Worm (Caenorhabditis elegans) whole organism, late embryonic: ENCODE data around the gene sri-6.

Source experiments
- C38D4.7 ChIP-seq: fragments of 200-800 bp; sonication (Bioruptor generic); optimal IDR thresholded peaks from 2 replicates; lab custom pipeline; 2018; ENCODE audit warnings: mild to moderate bottlenecking, missing genetic modification characterization, moderate library complexity, missing compliant biosample characterization
- ceh-18 ChIP-seq: sonication (generic microtip); optimal IDR thresholded peaks from 2 replicates; lab custom pipeline; 2016; ENCODE audit warnings: missing genetic modification characterization, missing compliant biosample characterization
- hlh-6 ChIP-seq: sonication (generic microtip); optimal IDR thresholded peaks from 2 replicates; lab custom pipeline; 2016; ENCODE audit warnings: missing genotype, missing genetic modification characterization, missing compliant biosample characterization
- lim-6 ChIP-seq: sonication (generic microtip); optimal IDR thresholded peaks from 2 replicates; lab custom pipeline; 2016; ENCODE audit warnings: missing genetic modification characterization, missing compliant biosample characterization
- pha-4 ChIP-seq: fragments of 150-350 bp; optimal IDR thresholded peaks from 2 replicates; lab custom pipeline; 2018; ENCODE audit warnings: missing biosample characterization, missing genetic modification reagents, missing genetic modification characterization
- pqm-1 ChIP-seq: sonication (generic microtip); optimal IDR thresholded peaks from 2 replicates; lab custom pipeline; 2016; ENCODE audit warnings: missing genetic modification characterization, missing compliant biosample characterization
- rnt-1 ChIP-seq: sonication (generic microtip); optimal IDR thresholded peaks from 2 replicates; lab custom pipeline; 2016; ENCODE audit warnings: missing genetic modification characterization, missing compliant biosample characterization
- sox-4 ChIP-seq: sonication (generic microtip); optimal IDR thresholded peaks from 2 replicates; lab custom pipeline; 2017; ENCODE audit warnings: mild to moderate bottlenecking, missing genetic modification characterization, inconsistent platforms, missing compliant biosample characterization
- tbx-7 ChIP-seq: sonication (generic microtip); optimal IDR thresholded peaks from 2 replicates; lab custom pipeline; 2016; ENCODE audit warnings: missing genotype, missing genetic modification characterization, missing compliant biosample characterization
- ttx-3 ChIP-seq: sonication (generic microtip); optimal IDR thresholded peaks from 2 replicates; lab custom pipeline; 2016; ENCODE audit warnings: missing genetic modification reagents, missing genetic modification characterization, missing compliant biosample characterization

ce11 chrV:13181450-13181849 lies 4.0 kb upstream of the sri-6 start:
- TF ChIP-seq ttx-3 (tag; lab: Kevin White, UChicago) (no peak), rnt-1 (no peak), hlh-6 (no peak), ceh-18 (tag; lab: Kevin White, UChicago) (no peak), sox-4 (tag; lab: Kevin White, UChicago) (no peak), tbx-7 (tag; lab: Kevin White, UChicago) (no peak), pqm-1 (no peak), lim-6 (tag; lab: Kevin White, UChicago) (no peak), pha-4 (tag; lab: Kevin White, UChicago) (no peak), C38D4.7 (GFP tag; lab: Kevin White, UChicago) (no peak)
